Worm (Caenorhabditis elegans) whole organism, L3 larva: ENCODE data around the gene K07D4.6.

Experiments
- R02D3.7 ChIP-seq: fragments of 150-350 bp; optimal IDR thresholded peaks from 2 replicates; lab custom pipeline; 2014; ENCODE audit warnings: missing biosample characterization, missing genetic modification characterization
- ZK546.5 ChIP-seq: sonication (generic microtip); optimal IDR thresholded peaks from 2 replicates; lab custom pipeline; 2017; ENCODE audit warnings: missing biosample characterization, missing genetic modification characterization
- aly-2 ChIP-seq: fragments of 150-350 bp; optimal IDR thresholded peaks from 2 replicates; lab custom pipeline; 2014; ENCODE audit warnings: missing biosample characterization, missing genetic modification characterization
- ama-1 ChIP-seq: fragments of 150-350 bp; optimal IDR thresholded peaks from 2 replicates; lab custom pipeline; 2018
- ceh-16 ChIP-seq: sonication (generic microtip); optimal IDR thresholded peaks from 2 replicates; lab custom pipeline; 2017; ENCODE audit warnings: missing biosample characterization, missing genetic modification characterization
- ceh-28 ChIP-seq: fragments of 150-350 bp; optimal IDR thresholded peaks from 2 replicates; lab custom pipeline; 2014; ENCODE audit warnings: missing biosample characterization, missing genetic modification reagents, missing genetic modification characterization
- ceh-82 ChIP-seq: fragments of 150-350 bp; optimal IDR thresholded peaks from 2 replicates; lab custom pipeline; 2014; ENCODE audit warnings: missing biosample characterization, missing genetic modification characterization
- daf-12 ChIP-seq: fragments of 150-350 bp; optimal IDR thresholded peaks from 2 replicates; lab custom pipeline; 2014; ENCODE audit warnings: missing biosample characterization, missing genetic modification reagents, missing genetic modification characterization
- egl-27 ChIP-seq: sonication (generic microtip); optimal IDR thresholded peaks from 4 replicates; lab custom pipeline; 2017; ENCODE audit warnings: missing biosample characterization, missing genetic modification reagents, missing genetic modification characterization
- egl-5 ChIP-seq: fragments of 150-350 bp; optimal IDR thresholded peaks from 2 replicates; lab custom pipeline; 2017; ENCODE audit warnings: missing biosample characterization, missing genetic modification reagents, missing genetic modification characterization, inconsistent platforms
- elt-1 ChIP-seq: fragments of 150-350 bp; optimal IDR thresholded peaks from 2 replicates; lab custom pipeline; 2014; ENCODE audit warnings: missing biosample characterization, missing genetic modification characterization
- elt-2 ChIP-seq: sonication (generic microtip); optimal IDR thresholded peaks from 2 replicates; lab custom pipeline; 2016; ENCODE audit warnings: missing genetic modification reagents, mild to moderate bottlenecking, missing genetic modification characterization, missing compliant biosample characterization
- fkh-10 ChIP-seq: sonication (generic microtip); optimal IDR thresholded peaks from 2 replicates; lab custom pipeline; 2017; ENCODE audit warnings: missing biosample characterization, missing genetic modification reagents, missing genetic modification characterization
- fos-1 ChIP-seq: fragments of 150-350 bp; optimal IDR thresholded peaks from 2 replicates; lab custom pipeline; 2014; ENCODE audit warnings: missing biosample characterization, missing genetic modification characterization
- hmg-11 ChIP-seq: sonication (generic microtip); optimal IDR thresholded peaks from 2 replicates; lab custom pipeline; 2016; ENCODE audit warnings: missing genetic modification characterization, missing compliant biosample characterization
- jun-1 ChIP-seq: fragments of 150-350 bp; optimal IDR thresholded peaks from 2 replicates; lab custom pipeline; 2014; ENCODE audit warnings: missing biosample characterization, missing genetic modification reagents, missing genetic modification characterization
- lin-15B ChIP-seq: fragments of 150-350 bp; optimal IDR thresholded peaks from 2 replicates; lab custom pipeline; 2014; ENCODE audit warnings: missing biosample characterization, missing genetic modification characterization
- lin-39 ChIP-seq: fragments of 150-350 bp; optimal IDR thresholded peaks from 2 replicates; lab custom pipeline; 2018; ENCODE audit warnings: missing biosample characterization, missing genetic modification reagents, missing genetic modification characterization
- lsy-12 ChIP-seq: sonication (generic microtip); optimal IDR thresholded peaks from 2 replicates; lab custom pipeline; 2016; ENCODE audit warnings: mild to moderate bottlenecking, missing genetic modification characterization, missing compliant biosample characterization
- mdl-1 ChIP-seq: fragments of 150-350 bp; optimal IDR thresholded peaks from 2 replicates; lab custom pipeline; 2014; ENCODE audit warnings: missing biosample characterization, missing genetic modification characterization
- mml-1 ChIP-seq: fragments of 150-350 bp; sonication (generic microtip); optimal IDR thresholded peaks from 3 replicates; lab custom pipeline; 2014; ENCODE audit warnings: missing biosample characterization, missing genetic modification characterization
- nfya-1 ChIP-seq: sonication (generic microtip); optimal IDR thresholded peaks from 2 replicates; lab custom pipeline; 2017; ENCODE audit warnings: missing genetic modification characterization, mild to moderate bottlenecking, missing compliant biosample characterization, antibody characterized with exemption, moderate library complexity; ENCODE audit not compliant: insufficient read depth
- nhr-12 ChIP-seq: fragments of 150-350 bp; optimal IDR thresholded peaks from 2 replicates; lab custom pipeline; 2014; ENCODE audit warnings: missing biosample characterization, missing genetic modification characterization
- nhr-23 ChIP-seq: fragments of 150-350 bp; optimal IDR thresholded peaks from 2 replicates; lab custom pipeline; 2014; ENCODE audit warnings: missing biosample characterization, missing genetic modification reagents, missing genetic modification characterization
- nhr-25 ChIP-seq: sonication (generic microtip); optimal IDR thresholded peaks from 2 replicates; lab custom pipeline; 2017; ENCODE audit warnings: missing biosample characterization, missing genetic modification characterization
- nhr-28 ChIP-seq: fragments of 150-350 bp; optimal IDR thresholded peaks from 2 replicates; lab custom pipeline; 2014; ENCODE audit warnings: missing biosample characterization, missing genetic modification characterization
- nhr-67 ChIP-seq: fragments of 150-350 bp; optimal IDR thresholded peaks from 2 replicates; lab custom pipeline; 2014; ENCODE audit warnings: missing biosample characterization, missing genetic modification characterization
- nhr-77 ChIP-seq: fragments of 150-350 bp; optimal IDR thresholded peaks from 2 replicates; lab custom pipeline; 2014; ENCODE audit warnings: missing biosample characterization, missing genetic modification characterization
- pha-4 ChIP-seq: fragments of 150-350 bp; optimal IDR thresholded peaks from 2 replicates; lab custom pipeline; 2014; ENCODE audit warnings: missing biosample characterization, missing genetic modification reagents, missing genetic modification characterization
- pqm-1 ChIP-seq: fragments of 150-350 bp; optimal IDR thresholded peaks from 2 replicates; lab custom pipeline; 2017; ENCODE audit warnings: missing biosample characterization, missing genetic modification characterization, inconsistent platforms
- sea-2 ChIP-seq: fragments of 150-350 bp; sonication (generic microtip); optimal IDR thresholded peaks from 4 replicates; lab custom pipeline; 2014; ENCODE audit warnings: missing biosample characterization, missing genetic modification reagents, missing genetic modification characterization
- skn-1 ChIP-seq: fragments of 150-350 bp; optimal IDR thresholded peaks from 2 replicates; lab custom pipeline; 2014; ENCODE audit warnings: missing biosample characterization, missing genetic modification characterization
- snpc-4 ChIP-seq: fragments of 150-350 bp; optimal IDR thresholded peaks from 2 replicates; lab custom pipeline; 2014; ENCODE audit warnings: missing biosample characterization, missing genetic modification characterization
- tbx-2 ChIP-seq: sonication (generic microtip); optimal IDR thresholded peaks from 2 replicates; lab custom pipeline; 2016; ENCODE audit warnings: mild to moderate bottlenecking, missing genetic modification characterization, missing compliant biosample characterization
- unc-39 ChIP-seq: sonication (generic microtip); optimal IDR thresholded peaks from 4 replicates; lab custom pipeline; 2017; ENCODE audit warnings: missing biosample characterization, missing genetic modification characterization
- unc-62 ChIP-seq: fragments of 150-350 bp; sonication (generic microtip); optimal IDR thresholded peaks from 4 replicates; lab custom pipeline; 2014; ENCODE audit warnings: missing biosample characterization, missing genetic modification reagents, missing genetic modification characterization
- ztf-4 ChIP-seq: fragments of 150-350 bp; optimal IDR thresholded peaks from 2 replicates; lab custom pipeline; 2014; ENCODE audit warnings: missing biosample characterization, missing genetic modification characterization

K07D4.6 gene

ce11 chrII:3982313-3982712 lies 36.2 kb downstream of the K07D4.6 start, which contains the start of gene lin-31:
Gene lin-31 (plus strand): TSS chrII:3982549.
- TF ChIP-seq nfya-1 = peak; percentile 76
- no peak for TF ChIP-seq unc-62

- TF ChIP-seq nhr-12 (no peak), pqm-1 (no peak), pha-4 (tag; lab: Kevin White, UChicago) (no peak), hmg-11 (tag; lab: Kevin White, UChicago) (no peak), jun-1 (no peak), fkh-10 (no peak), nhr-67 (tag; lab: Kevin White, UChicago) (no peak)
Observed at ce11 chrII:3980373-3980772, 38.1 kb downstream of the K07D4.6 start.

- TF ChIP-seq aly-2 (tag; lab: Kevin White, UChicago) = no peak
- TF ChIP-seq unc-62 = no peak
- no peak for TF ChIP-seq snpc-4 (tag; lab: Kevin White, UChicago)
- no peak for TF ChIP-seq nhr-12
- TF ChIP-seq R02D3.7 (tag; lab: Kevin White, UChicago) = no peak
- no peak for TF ChIP-seq tbx-2 (tag; lab: Kevin White, UChicago)
- no peak for TF ChIP-seq ceh-82 (tag; lab: Kevin White, UChicago)
- TF ChIP-seq skn-1 (tag; lab: Kevin White, UChicago) = no peak
- TF ChIP-seq lin-39 (tag; lab: Kevin White, UChicago) = no peak
- TF ChIP-seq nfya-1 = no peak
- TF ChIP-seq hmg-11 (tag; lab: Kevin White, UChicago) = no peak
- TF ChIP-seq fkh-10 = no peak
- no peak for TF ChIP-seq nhr-67 (tag; lab: Kevin White, UChicago)
- no peak for TF ChIP-seq pha-4 (tag; lab: Kevin White, UChicago)
- no peak for TF ChIP-seq nhr-28 (tag; lab: Kevin White, UChicago)
- no peak for TF ChIP-seq elt-1 (tag; lab: Kevin White, UChicago)
- no peak for TF ChIP-seq mdl-1 (tag; lab: Kevin White, UChicago)
- no peak for TF ChIP-seq ztf-4 (tag; lab: Kevin White, UChicago)
- TF ChIP-seq unc-39 (tag; lab: Kevin White, UChicago) = no peak
- TF ChIP-seq lin-15B (tag; lab: Kevin White, UChicago) = no peak
Observed at ce11 chrII:3978198-3978597, 40.3 kb downstream of the K07D4.6 start.

ce11 chrII:3975942-3976341 lies 42.6 kb downstream of the K07D4.6 start, which contains the start of gene dos-2:
Gene dos-2 (plus strand): TSS chrII:3976242.
- TF ChIP-seq ama-1 (lab: Kevin White, UChicago) (no peak), aly-2 (tag; lab: Kevin White, UChicago) (no peak), nhr-77 (tag; lab: Kevin White, UChicago) (no peak), egl-27 (tag; lab: Kevin White, UChicago) (no peak), daf-12 (tag; lab: Kevin White, UChicago) (no peak), unc-39 (tag; lab: Kevin White, UChicago) (no peak), nhr-23 (tag; lab: Kevin White, UChicago) (no peak), ceh-16 (tag; lab: Kevin White, UChicago) (no peak), nfya-1 (no peak), lsy-12 (tag; lab: Kevin White, UChicago) (no peak), nhr-12 (no peak)

ce11 chrII:3974953-3975352 lies 43.6 kb downstream of the K07D4.6 start, which contains the start of gene cank-26:
Gene cank-26 (minus strand): TSS chrII:3975065.
- TF ChIP-seq ceh-16 (tag; lab: Kevin White, UChicago) = no peak

- TF ChIP-seq fkh-10 = no peak
- TF ChIP-seq ceh-28 = peak; percentile 22
- TF ChIP-seq, all 47 proteins: peak for 1
Observed at ce11 chrII:3972153-3972552, 46.4 kb downstream of the K07D4.6 start, which contains the start of gene K10G6.9. Gene K10G6.9 (plus strand): TSS chrII:3972262.

- TF ChIP-seq fkh-10 (no peak), unc-62 (no peak), elt-2 (tag; lab: Kevin White, UChicago) (no peak), snpc-4 (tag; lab: Kevin White, UChicago) (no peak), egl-5 (no peak), ZK546.5 (tag; lab: Kevin White, UChicago) (no peak), ceh-16 (tag; lab: Kevin White, UChicago) (no peak), mml-1 (tag; lab: Kevin White, UChicago) (no peak), lin-39 (tag; lab: Kevin White, UChicago) (no peak), nhr-23 (tag; lab: Kevin White, UChicago) (no peak), mdl-1 (tag; lab: Kevin White, UChicago) (no peak), fos-1 (no peak), nhr-25 (tag; lab: Kevin White, UChicago) (no peak), hmg-11 (tag; lab: Kevin White, UChicago) (no peak), pha-4 (tag; lab: Kevin White, UChicago) (no peak), sea-2 (GFP tag; lab: Kevin White, UChicago) (no peak)
Observed at ce11 chrII:3968808-3969207, 49.7 kb downstream of the K07D4.6 start.
